Worm (Caenorhabditis elegans) whole organism, L2 larva: ENCODE measurements around the gene C11H1.5.

Experiments
- aly-2 ChIP-seq: fragments of 150-350 bp; optimal IDR thresholded peaks from 2 replicates; lab custom pipeline; 2014; ENCODE audit warnings: missing biosample characterization, missing genetic modification characterization
- ama-1 ChIP-seq: fragments of 150-350 bp; optimal IDR thresholded peaks from 2 replicates; lab custom pipeline; 2018; ENCODE audit warnings: inconsistent platforms
- mab-5 ChIP-seq: fragments of 150-350 bp; optimal IDR thresholded peaks from 2 replicates; lab custom pipeline; 2014; ENCODE audit warnings: missing biosample characterization, missing genetic modification characterization
- ztf-4 ChIP-seq: fragments of 150-350 bp; optimal IDR thresholded peaks from 2 replicates; lab custom pipeline; 2014; ENCODE audit warnings: missing biosample characterization, missing genetic modification characterization

DNA sequence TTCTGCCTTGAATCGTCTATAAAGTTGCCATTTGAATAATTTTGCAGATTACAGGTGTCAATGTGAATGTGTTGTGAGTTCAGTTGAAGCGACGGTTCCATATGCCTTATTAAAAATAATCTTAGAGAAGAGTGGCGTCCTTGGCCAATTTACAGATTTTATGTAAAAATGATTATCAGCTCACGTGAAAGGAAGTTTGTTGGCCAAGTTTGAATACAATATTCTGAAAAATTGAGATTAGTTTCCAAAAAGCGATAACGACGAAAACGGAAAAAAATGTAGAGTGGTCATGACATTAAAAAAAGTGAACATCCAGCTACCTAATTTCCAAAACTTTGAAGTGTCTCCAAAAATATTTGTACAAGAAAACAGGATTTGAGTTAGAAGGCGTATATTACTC is 47.9 kb downstream of the C11H1.5 start, which contains the start of gene E02H4.5:
- no peak for TF ChIP-seq ama-1
- TF ChIP-seq aly-2 (tag; lab: Kevin White, UChicago): no peak
- no peak for TF ChIP-seq ztf-4 (tag; lab: Kevin White, UChicago)
- no peak for TF ChIP-seq mab-5 (tag; lab: Kevin White, UChicago)
